Worm (Caenorhabditis elegans): Measurements from ENCODE around the gene D2085.7.
A peak's percentile ranks its signal among the peaks of the same experiment; 100 is the strongest.

D2085.7 gene

DNA sequence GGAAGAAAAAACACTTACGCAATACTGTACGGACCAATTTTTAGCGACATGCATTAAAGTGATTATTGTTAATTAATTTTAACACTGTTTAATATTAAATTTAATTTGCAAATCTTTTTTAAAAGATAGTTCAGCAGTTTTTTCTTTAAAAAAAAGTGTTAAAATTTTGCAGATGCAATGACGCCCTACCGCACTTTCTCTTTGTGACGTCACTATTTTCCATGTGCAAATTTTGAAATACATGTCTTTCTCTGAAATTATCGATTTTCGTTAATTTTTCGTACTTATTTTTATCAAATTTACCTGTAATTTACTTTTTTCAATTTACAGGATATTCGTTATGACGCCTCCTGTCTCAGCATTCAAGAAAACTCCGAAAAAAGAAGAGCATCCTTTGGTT is 20.4 kb downstream of the D2085.7 start, which contains the start of the genes piga-1 and eif-2Bepsilon (continued):
- TF ChIP-seq nhr-28 (tag; optimal IDR thresholded peaks at IDR 0.05): no peak
- TF ChIP-seq lsy-2 (tag; optimal IDR thresholded peaks at IDR 0.05): no peak
- no peak for TF ChIP-seq egl-43 (GFP tag; IDR thresholded peaks at IDR 0.05)
- TF ChIP-seq fkh-10 (GFP tag; optimal IDR thresholded peaks at IDR 0.05): no peak

DNA sequence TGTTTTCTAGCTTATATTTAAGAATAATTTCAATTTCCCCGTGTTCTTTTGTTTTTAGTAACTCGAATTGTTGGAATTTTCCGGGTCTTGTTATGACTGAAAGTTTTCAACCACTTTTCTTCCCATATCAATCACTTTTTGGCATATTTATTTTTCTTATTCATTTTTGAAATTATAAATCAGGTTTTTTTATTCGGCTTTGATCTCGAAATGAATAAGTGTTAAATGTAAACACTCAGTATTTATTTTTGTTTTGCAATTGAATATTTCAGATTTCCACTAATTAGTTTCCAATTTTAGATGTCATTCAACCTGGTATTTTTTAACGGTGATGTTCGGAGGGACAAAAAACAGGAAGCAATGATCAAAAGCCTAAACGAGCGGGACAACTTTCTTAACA is 23.4 kb downstream of the D2085.7 start, which contains the start of gene etc-1:
Gene etc-1 (plus strand): TSS at position 301 of the 400 bp plus-strand sequence.
- peak in 1 of 2 experiments; percentile 34 for TF ChIP-seq unc-62 (GFP tag; optimal IDR thresholded peaks at IDR 0.05 in 1 of 2)
- no peak for TF ChIP-seq unc-62 (tag; optimal IDR thresholded peaks at IDR 0.05)
- peak; percentile 11 for TF ChIP-seq ama-1 (optimal IDR thresholded peaks at IDR 0.05)
- TF ChIP-seq spr-3 (GFP tag; optimal IDR thresholded peaks at IDR 0.05): no peak

DNA sequence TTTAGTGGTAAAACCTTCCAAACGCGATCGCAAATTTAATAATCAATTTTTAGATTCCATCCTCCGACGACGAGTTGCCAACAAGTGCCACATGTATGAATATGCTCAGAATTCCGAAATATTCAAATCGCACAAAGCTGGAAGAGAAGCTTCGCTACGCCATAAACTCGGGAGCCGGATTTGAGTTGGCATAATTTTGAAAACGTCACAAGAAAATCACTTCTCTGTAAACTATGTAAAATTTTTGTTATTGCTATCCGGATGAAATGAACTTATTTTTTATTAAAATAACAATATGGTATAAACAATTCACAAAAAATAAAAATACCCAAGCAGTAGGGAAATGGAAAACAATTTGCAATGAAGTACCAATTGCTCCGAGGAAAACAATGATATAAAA is 27.7 kb downstream of the D2085.7 start:
- TF ChIP-seq tra-1 (GFP tag; IDR thresholded peaks at IDR 0.05): no peak
- no peak for TF ChIP-seq nhr-11 (tag; optimal IDR thresholded peaks at IDR 0.05)
- TF ChIP-seq tag-97 (GFP tag; IDR thresholded peaks at IDR 0.05): no peak
- TF ChIP-seq egl-27 (tag; optimal IDR thresholded peaks at IDR 0.05): no peak
- TF ChIP-seq hmg-1.1 (GFP tag; IDR thresholded peaks at IDR 0.05): no peak
- no peak for TF ChIP-seq dve-1 (tag; optimal IDR thresholded peaks at IDR 0.05; ENCODE audit: insufficient read depth)
- TF ChIP-seq aha-1 (tag): no peak

DNA sequence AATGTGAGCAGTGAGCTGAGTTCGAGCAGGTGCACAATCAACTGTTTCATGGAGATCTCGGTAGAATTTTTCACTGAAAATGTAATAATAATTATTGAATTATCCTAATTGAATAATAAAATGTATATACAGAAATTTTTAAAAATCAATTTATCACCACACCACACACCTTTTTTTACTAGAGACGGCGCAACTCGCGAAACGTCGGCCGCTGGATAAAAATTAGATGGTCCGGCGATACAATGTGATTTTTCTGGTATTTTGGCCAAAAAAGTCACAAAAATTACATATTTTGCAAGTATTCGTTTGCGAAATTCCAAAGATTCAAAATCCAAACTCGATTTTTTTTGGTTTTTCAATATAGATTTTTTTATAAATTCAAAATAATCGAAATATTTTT is 29.7 kb downstream of the D2085.7 start:
- no peak for TF ChIP-seq lin-29 (GFP tag; IDR thresholded peaks at IDR 0.05)
- TF ChIP-seq lin-38 (GFP tag; IDR thresholded peaks at IDR 0.05): peak; percentile 25; the same call in 1 of the 2 replicates

DNA sequence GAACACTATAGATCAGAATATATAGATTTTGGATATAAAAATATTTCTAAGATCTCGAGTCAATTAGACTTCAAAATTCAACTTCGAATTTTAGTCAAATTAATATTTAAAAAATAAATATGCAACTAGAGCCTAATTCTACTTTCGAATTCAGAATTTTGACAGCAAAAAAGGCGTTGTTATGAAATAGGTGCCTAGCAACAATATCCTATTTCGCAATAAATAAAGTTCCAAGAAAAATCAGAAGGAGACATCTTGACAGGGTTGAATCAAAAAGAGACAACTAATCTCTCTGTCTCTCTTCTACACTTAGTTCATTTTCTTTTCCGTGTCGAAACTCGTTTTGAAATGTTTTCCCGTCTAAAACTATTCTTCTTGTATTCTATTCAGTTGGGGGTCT is 34.2 kb downstream of the D2085.7 start:
- TF ChIP-seq fkh-10 (GFP tag; optimal IDR thresholded peaks at IDR 0.05) (no peak), T20F7.1 (GFP tag; optimal IDR thresholded peaks at IDR 0.05) (no peak), unc-62 (GFP tag; optimal IDR thresholded peaks at IDR 0.05 in 1 of 2) (peak in 1 of 2 experiments; percentile 88), unc-62 (tag; optimal IDR thresholded peaks at IDR 0.05) (no peak)

DNA sequence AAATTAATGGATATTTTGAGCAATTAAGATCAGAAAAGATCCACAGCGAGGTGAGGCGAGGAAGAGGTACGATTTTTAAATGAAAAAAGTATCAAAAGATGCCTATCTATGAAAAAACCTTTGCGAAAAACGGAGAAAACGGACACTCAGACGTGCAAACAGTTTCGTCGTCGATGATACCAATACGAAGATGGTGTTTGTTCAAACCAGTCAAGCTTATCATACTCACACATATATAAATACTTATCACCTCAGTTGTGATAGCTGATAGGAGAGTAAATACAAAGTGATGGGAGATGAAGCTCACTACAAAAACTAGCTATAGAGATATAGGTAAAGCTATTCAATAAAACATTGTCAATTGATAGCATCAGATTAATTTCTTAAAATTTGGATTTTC is 38.6 kb downstream of the D2085.7 start:
- TF ChIP-seq daf-16 (GFP tag; optimal IDR thresholded peaks at IDR 0.05) (no peak), daf-16 (tag; optimal IDR thresholded peaks at IDR 0.05) (peak; percentile 65), pqm-1 (tag; optimal IDR thresholded peaks at IDR 0.05) (peak; percentile 40), F37D6.2 (tag; optimal IDR thresholded peaks at IDR 0.05) (no peak), set-16 (GFP tag; IDR thresholded peaks at IDR 0.05) (no peak), hlh-11 (tag; optimal IDR thresholded peaks at IDR 0.05) (peak; percentile 2), dve-1 (tag; optimal IDR thresholded peaks at IDR 0.05; ENCODE audit: insufficient read depth) (peak; percentile 38)

DNA sequence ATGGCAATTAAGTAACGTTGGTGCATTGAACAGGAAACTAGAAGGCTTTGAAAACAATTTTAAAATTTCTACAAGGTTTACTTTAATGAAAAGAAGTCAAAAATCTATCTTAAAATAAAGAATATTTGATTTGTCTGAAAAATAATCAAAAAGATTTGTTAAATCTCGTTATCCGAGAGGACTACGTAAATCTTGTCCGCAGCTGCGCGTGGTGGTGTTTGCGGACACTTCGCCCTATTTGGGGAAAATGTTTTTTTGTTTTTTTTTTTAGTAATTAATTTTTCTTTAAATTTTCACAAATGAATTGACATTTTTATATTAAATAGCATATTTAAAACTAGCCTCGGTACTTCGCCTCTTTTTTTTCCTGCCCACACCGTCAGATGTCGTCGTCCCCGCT is 42.8 kb downstream of the D2085.7 start:
- TF ChIP-seq dpl-1 (GFP tag; optimal IDR thresholded peaks at IDR 0.05) (peak; percentile 22), dve-1 (tag; optimal IDR thresholded peaks at IDR 0.05; ENCODE audit: insufficient read depth) (peak; percentile 13), T20F7.1 (GFP tag; optimal IDR thresholded peaks at IDR 0.05) (no peak), daf-8 (GFP tag; IDR thresholded peaks at IDR 0.05) (no peak), mdt-29 (GFP tag; IDR thresholded peaks at IDR 0.05) (no peak), skn-1 (tag; optimal IDR thresholded peaks at IDR 0.05) (no peak), dmd-6 (GFP tag; IDR thresholded peaks at IDR 0.05) (0 out of 2 replicates have a peak, but pooled peaks have one; percentile 25), mep-1 (tag; optimal IDR thresholded peaks at IDR 0.05) (peak; percentile 66), arid-1 (GFP tag; conservative IDR thresholded peaks at IDR 0.05) (no peak; the same call in 1 of the 2 replicates), aha-1 (tag) (peak; percentile 8), R02D3.7 (tag; optimal IDR thresholded peaks at IDR 0.05) (no peak), ceh-44 (GFP tag; IDR thresholded peaks at IDR 0.05) (no peak), dmd-9 (GFP tag; IDR thresholded peaks at IDR 0.05) (no peak), mes-2 (tag; optimal IDR thresholded peaks at IDR 0.05; ENCODE audit: poor library complexity, severe bottlenecking) (peak; percentile 79), egl-43 (GFP tag; IDR thresholded peaks at IDR 0.05) (no peak), hlh-11 (tag; optimal IDR thresholded peaks at IDR 0.05) (no peak), ceh-62 (tag; optimal IDR thresholded peaks at IDR 0.05) (no peak), D1046.2 (GFP tag; IDR thresholded peaks at IDR 0.05) (no peak), lin-38 (GFP tag; IDR thresholded peaks at IDR 0.05) (no peak), daf-19 (GFP tag; conservative IDR thresholded peaks at IDR 0.05) (no peak), Y105C5A.15 (GFP tag; IDR thresholded peaks at IDR 0.05) (no peak), lim-7 (GFP tag; IDR thresholded peaks at IDR 0.05) (no peak), nhr-237 (tag; optimal IDR thresholded peaks at IDR 0.05) (no peak), lsy-2 (tag; optimal IDR thresholded peaks at IDR 0.05) (peak in 1 of 2 experiments; percentile 81)
